Worm (Caenorhabditis elegans) whole organism, L3 larva: Measurements from ENCODE around the gene srh-118.
"Not testable (repeated sequence)": the region's sequence is repeated elsewhere in the genome, so short reads cannot be mapped to it uniquely, and the experiment has no call there.

ENCODE experiments used
- R02D3.7 ChIP-seq: fragments of 150-350 bp; optimal IDR thresholded peaks from 2 replicates; lab custom pipeline; 2014; ENCODE audit warnings: missing biosample characterization, missing genetic modification characterization
- ZK546.5 ChIP-seq: sonication (generic microtip); optimal IDR thresholded peaks from 2 replicates; lab custom pipeline; 2017; ENCODE audit warnings: missing biosample characterization, missing genetic modification characterization
- aly-2 ChIP-seq: fragments of 150-350 bp; optimal IDR thresholded peaks from 2 replicates; lab custom pipeline; 2014; ENCODE audit warnings: missing biosample characterization, missing genetic modification characterization
- ama-1 ChIP-seq: fragments of 150-350 bp; optimal IDR thresholded peaks from 2 replicates; lab custom pipeline; 2018
- ceh-16 ChIP-seq: sonication (generic microtip); optimal IDR thresholded peaks from 2 replicates; lab custom pipeline; 2017; ENCODE audit warnings: missing biosample characterization, missing genetic modification characterization
- ceh-82 ChIP-seq: fragments of 150-350 bp; optimal IDR thresholded peaks from 2 replicates; lab custom pipeline; 2014; ENCODE audit warnings: missing biosample characterization, missing genetic modification characterization
- ceh-9 ChIP-seq: sonication (generic microtip); optimal IDR thresholded peaks from 2 replicates; lab custom pipeline; 2018; ENCODE audit warnings: missing biosample characterization, missing genetic modification characterization
- daf-12 ChIP-seq: fragments of 150-350 bp; optimal IDR thresholded peaks from 2 replicates; lab custom pipeline; 2014; ENCODE audit warnings: missing biosample characterization, missing genetic modification reagents, missing genetic modification characterization
- egl-27 ChIP-seq: sonication (generic microtip); optimal IDR thresholded peaks from 4 replicates; lab custom pipeline; 2017; ENCODE audit warnings: missing biosample characterization, missing genetic modification reagents, missing genetic modification characterization
- egl-5 ChIP-seq: fragments of 150-350 bp; optimal IDR thresholded peaks from 2 replicates; lab custom pipeline; 2017; ENCODE audit warnings: missing biosample characterization, missing genetic modification reagents, missing genetic modification characterization, inconsistent platforms
- elt-1 ChIP-seq: fragments of 150-350 bp; optimal IDR thresholded peaks from 2 replicates; lab custom pipeline; 2014; ENCODE audit warnings: missing biosample characterization, missing genetic modification characterization
- eor-1 ChIP-seq, 2 experiments: fragments of 150-350 bp; optimal IDR thresholded peaks; 2 replicates each; lab custom pipeline; 2014 to 2018; ENCODE audit warnings: missing biosample characterization in 2 of 2, missing genetic modification characterization in 2 of 2
- hmg-11 ChIP-seq: sonication (generic microtip); optimal IDR thresholded peaks from 2 replicates; lab custom pipeline; 2016; ENCODE audit warnings: missing genetic modification characterization, missing compliant biosample characterization
- jun-1 ChIP-seq: fragments of 150-350 bp; optimal IDR thresholded peaks from 2 replicates; lab custom pipeline; 2014; ENCODE audit warnings: missing biosample characterization, missing genetic modification reagents, missing genetic modification characterization
- lin-15B ChIP-seq: fragments of 150-350 bp; optimal IDR thresholded peaks from 2 replicates; lab custom pipeline; 2014; ENCODE audit warnings: missing biosample characterization, missing genetic modification characterization
- lsy-12 ChIP-seq: sonication (generic microtip); optimal IDR thresholded peaks from 2 replicates; lab custom pipeline; 2016; ENCODE audit warnings: mild to moderate bottlenecking, missing genetic modification characterization, missing compliant biosample characterization
- mdl-1 ChIP-seq: fragments of 150-350 bp; optimal IDR thresholded peaks from 2 replicates; lab custom pipeline; 2014; ENCODE audit warnings: missing biosample characterization, missing genetic modification characterization
- mml-1 ChIP-seq: fragments of 150-350 bp; sonication (generic microtip); optimal IDR thresholded peaks from 3 replicates; lab custom pipeline; 2014; ENCODE audit warnings: missing biosample characterization, missing genetic modification characterization
- nhr-23 ChIP-seq: fragments of 150-350 bp; optimal IDR thresholded peaks from 2 replicates; lab custom pipeline; 2014; ENCODE audit warnings: missing biosample characterization, missing genetic modification reagents, missing genetic modification characterization
- nhr-237 ChIP-seq: fragments of 150-350 bp; optimal IDR thresholded peaks from 2 replicates; lab custom pipeline; 2014; ENCODE audit warnings: missing biosample characterization, missing genetic modification characterization
- nhr-25 ChIP-seq: sonication (generic microtip); optimal IDR thresholded peaks from 2 replicates; lab custom pipeline; 2017; ENCODE audit warnings: missing biosample characterization, missing genetic modification characterization
- nhr-28 ChIP-seq: fragments of 150-350 bp; optimal IDR thresholded peaks from 2 replicates; lab custom pipeline; 2014; ENCODE audit warnings: missing biosample characterization, missing genetic modification characterization
- nhr-43 ChIP-seq: sonication (generic microtip); optimal IDR thresholded peaks from 2 replicates; lab custom pipeline; 2016; ENCODE audit warnings: mild to moderate bottlenecking, missing genetic modification characterization, missing compliant biosample characterization; ENCODE audit not compliant: poor library complexity, severe bottlenecking
- nhr-67 ChIP-seq: fragments of 150-350 bp; optimal IDR thresholded peaks from 2 replicates; lab custom pipeline; 2014; ENCODE audit warnings: missing biosample characterization, missing genetic modification characterization
- nhr-76 ChIP-seq: fragments of 150-350 bp; sonication (generic microtip); optimal IDR thresholded peaks from 5 replicates; lab custom pipeline; 2014; ENCODE audit warnings: missing biosample characterization, missing genetic modification characterization
- nhr-77 ChIP-seq: fragments of 150-350 bp; optimal IDR thresholded peaks from 2 replicates; lab custom pipeline; 2014; ENCODE audit warnings: missing biosample characterization, missing genetic modification characterization
- pha-4 ChIP-seq: fragments of 150-350 bp; optimal IDR thresholded peaks from 2 replicates; lab custom pipeline; 2014; ENCODE audit warnings: missing biosample characterization, missing genetic modification reagents, missing genetic modification characterization
- sea-2 ChIP-seq: fragments of 150-350 bp; sonication (generic microtip); optimal IDR thresholded peaks from 4 replicates; lab custom pipeline; 2014; ENCODE audit warnings: missing biosample characterization, missing genetic modification reagents, missing genetic modification characterization
- skn-1 ChIP-seq: fragments of 150-350 bp; optimal IDR thresholded peaks from 2 replicates; lab custom pipeline; 2014; ENCODE audit warnings: missing biosample characterization, missing genetic modification characterization
- unc-39 ChIP-seq: sonication (generic microtip); optimal IDR thresholded peaks from 4 replicates; lab custom pipeline; 2017; ENCODE audit warnings: missing biosample characterization, missing genetic modification characterization
- zag-1 ChIP-seq: fragments of 150-350 bp; optimal IDR thresholded peaks from 2 replicates; lab custom pipeline; 2014; ENCODE audit warnings: missing biosample characterization, missing genetic modification characterization
- ztf-11 ChIP-seq: fragments of 150-350 bp; optimal IDR thresholded peaks from 2 replicates; lab custom pipeline; 2014; ENCODE audit warnings: missing biosample characterization, missing genetic modification characterization
- ztf-4 ChIP-seq: fragments of 150-350 bp; optimal IDR thresholded peaks from 2 replicates; lab custom pipeline; 2014; ENCODE audit warnings: missing biosample characterization, missing genetic modification characterization

The srh-118 gene

ce11 chrV:17466751-17467150, 29.2 kb downstream of the srh-118 start, which contains the start of gene srw-72:
Gene srw-72, plus strand, starts transcription at chrV:17467051.
- TF ChIP-seq ceh-16 (no peak), egl-5 (tag; lab: Kevin White, UChicago) (no peak), lin-15B (no peak), elt-1 (tag; lab: Kevin White, UChicago) (no peak), unc-39 (no peak), ZK546.5 (tag; lab: Kevin White, UChicago) (no peak), ama-1 (no peak), daf-12 (no peak), ztf-4 (no peak), zag-1 (no peak), skn-1 (tag; lab: Kevin White, UChicago) (no peak), nhr-43 (tag; lab: Kevin White, UChicago) (no peak), ztf-11 (no peak), sea-2 (GFP tag; lab: Kevin White, UChicago) (no peak), egl-27 (tag; lab: Kevin White, UChicago) (no peak)

ce11 chrV:17464278-17464677, 31.7 kb downstream of the srh-118 start, which contains the start of gene F20E11.7:
Gene F20E11.7, plus strand, starts transcription at chrV:17464578.
- TF ChIP-seq jun-1 (tag; lab: Kevin White, UChicago); mml-1 (tag; lab: Kevin White, UChicago); eor-1 (tag; optimal IDR thresholded peaks at IDR 0.05; lab: Kevin White, UChicago): not testable (repeated sequence)

DNA sequence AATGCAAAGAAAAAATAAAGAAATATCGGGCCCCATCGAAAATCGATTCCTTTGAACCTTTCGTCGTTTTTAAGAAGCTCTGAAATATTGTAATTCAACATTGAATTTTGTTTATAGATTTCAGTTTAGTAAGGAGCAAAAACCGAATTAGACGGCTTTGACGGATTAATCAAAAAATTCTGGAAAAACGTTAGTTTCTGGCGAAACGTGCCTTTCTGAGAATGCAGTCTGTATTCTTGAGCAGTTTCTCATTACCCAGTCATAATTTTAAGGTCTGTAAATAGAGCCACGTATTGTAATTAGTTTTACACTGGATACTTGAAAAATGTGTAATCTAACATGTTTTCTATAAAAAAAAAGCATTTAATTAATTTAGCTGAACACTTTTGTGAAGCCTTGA, 35.9 kb downstream of the srh-118 start, which contains the start of gene srz-48:
srz-48 (minus strand) TSS at position 101 of the 400 bp plus-strand sequence.
- TF ChIP-seq nhr-25 (no peak), hmg-11 (no peak), ceh-82 (no peak), nhr-43 (tag; lab: Kevin White, UChicago) (no peak), lsy-12 (tag; lab: Kevin White, UChicago) (no peak), aly-2 (tag; lab: Kevin White, UChicago) (no peak), nhr-23 (tag; lab: Kevin White, UChicago) (no peak), unc-39 (no peak), nhr-67 (tag; lab: Kevin White, UChicago) (no peak), nhr-237 (no peak), nhr-77 (no peak), nhr-76 (tag; lab: Kevin White, UChicago) (no peak), nhr-28 (tag; lab: Kevin White, UChicago) (no peak), R02D3.7 (no peak), ceh-9 (tag; lab: Kevin White, UChicago) (no peak)

- TF ChIP-seq egl-5 (tag; lab: Kevin White, UChicago) (no peak), elt-1 (tag; lab: Kevin White, UChicago) (no peak), hmg-11 (no peak), nhr-76 (tag; lab: Kevin White, UChicago) (no peak)
These were observed 37.9 kb downstream of the srh-118 start, which contains the start of gene str-200 for ce11 chrV:17458069-17458468. Gene str-200, minus strand, starts transcription at chrV:17458169.

ce11 chrV:17456197-17456596, 39.8 kb downstream of the srh-118 start, which contains the start of gene srh-203:
Gene srh-203, minus strand, starts transcription at chrV:17456297.
- TF ChIP-seq mdl-1; nhr-67 (tag; lab: Kevin White, UChicago); pha-4 (tag; lab: Kevin White, UChicago): not testable (repeated sequence)

- TF ChIP-seq eor-1 (tag; optimal IDR thresholded peaks at IDR 0.05; lab: Kevin White, UChicago) (no peak), elt-1 (tag; lab: Kevin White, UChicago) (no peak), ceh-16 (no peak)
- TF ChIP-seq, all 47 proteins: peak for 0
These were observed 46.1 kb downstream of the srh-118 start for ce11 chrV:17449836-17450235.
